Worm (Caenorhabditis elegans) whole organism, midembryonic: ENCODE results near the gene C15H11.11.

ENCODE experiments used
- T22C8.4 ChIP-seq: fragments of 200-800 bp; sonication (Bioruptor generic); IDR thresholded peaks from 2 replicates; pipeline ENCODE4 v1.3.6; 2022; ENCODE audit warnings: missing genetic modification characterization, missing compliant biosample characterization
- cog-1 ChIP-seq: sonication (generic microtip); optimal IDR thresholded peaks from 2 replicates; lab custom pipeline; 2016; ENCODE audit warnings: missing genetic modification characterization, missing compliant biosample characterization
- flt-1 ChIP-seq: fragments of 200-800 bp; sonication (Bioruptor generic); IDR thresholded peaks from 2 replicates; pipeline ENCODE4 v1.3.6; 2022; ENCODE audit warnings: missing genetic modification characterization, missing compliant biosample characterization
- klf-2 ChIP-seq: fragments of 200-800 bp; sonication (Bioruptor generic); conservative IDR thresholded peaks from 2 replicates; pipeline ENCODE4 v1.3.6; 2022; ENCODE audit warnings: missing genetic modification reagents, missing genetic modification characterization, missing compliant biosample characterization
- ref-1 ChIP-seq: fragments of 200-800 bp; sonication (Bioruptor generic); conservative IDR thresholded peaks from 2 replicates; pipeline ENCODE4 v1.3.6; 2022; ENCODE audit warnings: missing genetic modification reagents, missing genetic modification characterization, missing compliant biosample characterization
- tab-1 ChIP-seq: fragments of 200-800 bp; sonication (Bioruptor generic); IDR thresholded peaks from 2 replicates; pipeline ENCODE4 v1.3.6; 2022; ENCODE audit warnings: missing genetic modification characterization, missing compliant biosample characterization
- ztf-23 ChIP-seq: fragments of 200-800 bp; sonication (Bioruptor generic); IDR thresholded peaks from 2 replicates; pipeline ENCODE4 v1.3.6; 2022; ENCODE audit warnings: missing genetic modification reagents, missing genetic modification characterization, missing compliant biosample characterization
- ztf-29 ChIP-seq: fragments of 200-800 bp; sonication (Bioruptor generic); IDR thresholded peaks from 2 replicates; pipeline ENCODE4 v1.3.6; 2022; ENCODE audit warnings: missing genetic modification reagents, missing genetic modification characterization, missing compliant biosample characterization

DNA sequence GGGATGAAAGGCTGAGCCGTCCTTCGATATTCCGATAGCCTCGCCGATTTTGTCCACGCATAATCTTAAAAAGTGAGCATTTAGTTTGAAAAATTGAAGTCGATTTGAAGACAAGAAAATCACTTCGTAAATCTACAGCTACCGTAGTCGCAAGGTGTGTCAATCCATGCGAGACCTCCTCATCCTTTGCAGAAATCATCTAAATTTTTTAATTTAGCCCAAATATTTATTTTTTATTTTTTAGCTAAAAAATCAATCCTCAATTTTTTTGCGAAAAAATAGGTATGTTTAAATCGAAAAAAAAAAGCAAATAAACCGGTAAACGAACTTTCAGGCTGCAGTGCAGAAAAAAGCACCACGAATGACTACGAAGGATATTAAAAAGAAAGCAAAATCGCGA is 2.4 kb downstream of the C15H11.11 start, which contains the start of the genes nxf-2 and set-31:
- no peak for TF ChIP-seq ref-1 (GFP tag; lab: Robert Waterston, UW)
- no peak for TF ChIP-seq ztf-23 (GFP tag; lab: Robert Waterston, UW)
- TF ChIP-seq klf-2 (GFP tag; lab: Robert Waterston, UW): no peak
- no peak for TF ChIP-seq ztf-29 (GFP tag; lab: Robert Waterston, UW)
- TF ChIP-seq T22C8.4: no peak
- TF ChIP-seq cog-1 (tag; lab: Kevin White, UChicago): no peak
- TF ChIP-seq flt-1 (GFP tag; lab: Robert Waterston, UW): no peak
- TF ChIP-seq tab-1 (GFP tag; lab: Robert Waterston, UW): no peak
